Fruit fly (Drosophila melanogaster): Measurements from ENCODE around the gene CG11911.

DNA sequence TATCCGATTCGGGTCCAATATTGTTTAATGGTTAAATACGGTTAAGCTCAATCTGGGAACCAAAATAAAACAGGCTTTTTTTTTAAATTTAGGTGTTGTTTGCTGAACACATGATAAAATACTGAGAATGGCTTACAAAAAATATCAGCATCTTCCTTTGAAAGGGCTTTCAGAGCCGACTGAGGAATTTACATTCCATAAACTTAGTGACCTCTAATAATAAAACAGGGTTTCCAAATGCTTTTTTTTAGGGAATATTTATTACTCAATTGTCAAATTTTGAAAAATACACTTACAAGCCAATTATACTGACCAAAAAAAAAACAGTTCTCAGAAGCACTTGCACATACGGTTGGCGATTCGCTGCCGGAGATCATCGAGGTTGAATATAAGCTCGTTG is 8.6 kb upstream of the CG11911 start, which contains the start of gene CG43755:
- TF ChIP-seq esn (GFP tag; optimal IDR thresholded peaks at IDR 0.05) (no peak), CG16779 (tag; optimal IDR thresholded peaks at IDR 0.05) (no peak), CG15336 (GFP tag; IDR thresholded peaks at IDR 0.05) (no peak), CG31627 (GFP tag; optimal IDR thresholded peaks at IDR 0.05) (no peak), Sox102F (GFP tag; optimal IDR thresholded peaks at IDR 0.05) (no peak), OdsH (GFP tag; optimal IDR thresholded peaks at IDR 0.05) (no peak), Hr39 (GFP tag; optimal IDR thresholded peaks at IDR 0.05) (no peak), CG7368 (GFP tag; optimal IDR thresholded peaks at IDR 0.05) (no peak), Sox14 (GFP tag; optimal IDR thresholded peaks at IDR 0.05) (no peak), ss (GFP tag; optimal IDR thresholded peaks at IDR 0.05) (no peak), CG6792 (GFP tag; optimal IDR thresholded peaks at IDR 0.05) (no peak), Sox15 (GFP tag; optimal IDR thresholded peaks at IDR 0.05) (no peak)
